Worm (Caenorhabditis elegans) whole organism, late embryonic: ENCODE data around the gene Y34B4A.7.

ENCODE experiments used
- C08G9.2 ChIP-seq: sonication (generic microtip); optimal IDR thresholded peaks from 2 replicates; lab custom pipeline; 2016; ENCODE audit warnings: mild to moderate bottlenecking, missing genetic modification characterization, moderate library complexity, missing compliant biosample characterization
- C38D4.7 ChIP-seq: fragments of 200-800 bp; sonication (Bioruptor generic); optimal IDR thresholded peaks from 2 replicates; lab custom pipeline; 2018; ENCODE audit warnings: mild to moderate bottlenecking, missing genetic modification characterization, moderate library complexity, missing compliant biosample characterization
- F13H6.1 ChIP-seq: sonication (generic microtip); optimal IDR thresholded peaks from 2 replicates; lab custom pipeline; 2016; ENCODE audit warnings: missing genetic modification characterization, missing compliant biosample characterization
- Y22D7AL.16 ChIP-seq: sonication (generic microtip); optimal IDR thresholded peaks from 2 replicates; lab custom pipeline; 2016; ENCODE audit warnings: missing genetic modification characterization, missing compliant biosample characterization
- ahr-1 ChIP-seq: sonication (generic microtip); optimal IDR thresholded peaks from 2 replicates; lab custom pipeline; 2016; ENCODE audit warnings: missing genetic modification characterization, missing compliant biosample characterization
- ama-1 ChIP-seq: fragments of 150-350 bp; optimal IDR thresholded peaks from 2 replicates; lab custom pipeline; 2014
- ceh-18 ChIP-seq: sonication (generic microtip); optimal IDR thresholded peaks from 2 replicates; lab custom pipeline; 2016; ENCODE audit warnings: missing genetic modification characterization, missing compliant biosample characterization
- ceh-19 ChIP-seq: fragments of 200-800 bp; sonication (Bioruptor generic); optimal IDR thresholded peaks from 2 replicates; lab custom pipeline; 2018; ENCODE audit warnings: mild to moderate bottlenecking, missing genetic modification characterization, missing compliant biosample characterization
- ceh-2 ChIP-seq: sonication (generic microtip); optimal IDR thresholded peaks from 2 replicates; lab custom pipeline; 2016; ENCODE audit warnings: missing genotype, missing genetic modification characterization, missing compliant biosample characterization
- ceh-22 ChIP-seq: sonication (generic microtip); optimal IDR thresholded peaks from 2 replicates; lab custom pipeline; 2017; ENCODE audit warnings: missing biosample characterization, missing genetic modification characterization
- ceh-30 ChIP-seq: fragments of 150-350 bp; optimal IDR thresholded peaks from 2 replicates; lab custom pipeline; 2014; ENCODE audit warnings: missing biosample characterization, missing genetic modification characterization
- ceh-45 ChIP-seq: fragments of 200-800 bp; sonication (Bioruptor generic); IDR thresholded peaks from 2 replicates; pipeline ENCODE4 v1.3.6; 2022; ENCODE audit warnings: missing genetic modification reagents, missing genetic modification characterization, missing compliant biosample characterization
- ceh-48 ChIP-seq: sonication (generic microtip); optimal IDR thresholded peaks from 2 replicates; lab custom pipeline; 2016; ENCODE audit warnings: missing genetic modification characterization, inconsistent platforms, missing compliant biosample characterization
- ceh-6 ChIP-seq: fragments of 200-800 bp; sonication (Bioruptor generic); optimal IDR thresholded peaks from 2 replicates; lab custom pipeline; 2018; ENCODE audit warnings: mild to moderate bottlenecking, missing genetic modification characterization, missing compliant biosample characterization
- ceh-9 ChIP-seq: sonication (generic microtip); optimal IDR thresholded peaks from 2 replicates; lab custom pipeline; 2016; ENCODE audit warnings: mild to moderate bottlenecking, missing genetic modification characterization, inconsistent platforms, missing compliant biosample characterization
- che-1 ChIP-seq: sonication (generic microtip); optimal IDR thresholded peaks from 2 replicates; lab custom pipeline; 2016; ENCODE audit warnings: mild to moderate bottlenecking, missing genetic modification characterization, missing compliant biosample characterization
- elt-2 ChIP-seq: sonication (generic microtip); optimal IDR thresholded peaks from 2 replicates; lab custom pipeline; 2016; ENCODE audit warnings: missing genetic modification reagents, missing genetic modification characterization, missing compliant biosample characterization
- elt-4 ChIP-seq: sonication (generic microtip); optimal IDR thresholded peaks from 2 replicates; lab custom pipeline; 2016; ENCODE audit warnings: missing genetic modification characterization, missing compliant biosample characterization
- fkh-6 ChIP-seq: sonication (generic microtip); optimal IDR thresholded peaks from 2 replicates; lab custom pipeline; 2016; ENCODE audit warnings: missing genetic modification characterization, missing compliant biosample characterization
- hlh-15 ChIP-seq: sonication (generic microtip); optimal IDR thresholded peaks from 2 replicates; lab custom pipeline; 2016; ENCODE audit warnings: missing genetic modification characterization, missing compliant biosample characterization
- hlh-8 ChIP-seq: sonication (generic microtip); optimal IDR thresholded peaks from 2 replicates; lab custom pipeline; 2016; ENCODE audit warnings: missing genotype, missing genetic modification characterization, missing compliant biosample characterization
- mec-3 ChIP-seq: sonication (generic microtip); optimal IDR thresholded peaks from 2 replicates; lab custom pipeline; 2016; ENCODE audit warnings: borderline replicate concordance, missing genetic modification characterization, missing compliant biosample characterization
- nfya-1 ChIP-seq: sonication (generic microtip); optimal IDR thresholded peaks from 2 replicates; lab custom pipeline; 2017; ENCODE audit warnings: missing genetic modification characterization, mild to moderate bottlenecking, missing compliant biosample characterization, antibody characterized with exemption, moderate library complexity
- nhr-11 ChIP-seq: fragments of 150-350 bp; optimal IDR thresholded peaks from 2 replicates; lab custom pipeline; 2014; ENCODE audit warnings: missing biosample characterization, missing genetic modification characterization
- nhr-232 ChIP-seq: sonication (generic microtip); optimal IDR thresholded peaks from 2 replicates; lab custom pipeline; 2016; ENCODE audit warnings: missing genetic modification characterization, missing compliant biosample characterization
- npax-4 ChIP-seq: sonication (generic microtip); optimal IDR thresholded peaks from 2 replicates; lab custom pipeline; 2016; ENCODE audit warnings: missing genetic modification characterization, missing compliant biosample characterization
- odd-2 ChIP-seq: sonication (generic microtip); optimal IDR thresholded peaks from 2 replicates; lab custom pipeline; 2017; ENCODE audit warnings: antibody characterized with exemption, mild to moderate bottlenecking, missing genetic modification characterization, missing compliant biosample characterization
- pag-3 ChIP-seq: sonication (generic microtip); optimal IDR thresholded peaks from 2 replicates; lab custom pipeline; 2016; ENCODE audit warnings: missing compliant biosample characterization, missing genetic modification characterization, borderline replicate concordance
- pat-9 ChIP-seq: fragments of 200-800 bp; sonication (Bioruptor generic); optimal IDR thresholded peaks from 2 replicates; lab custom pipeline; 2018; ENCODE audit warnings: mild to moderate bottlenecking, missing genetic modification characterization, moderate library complexity, missing compliant biosample characterization
- pax-1 ChIP-seq: fragments of 150-350 bp; optimal IDR thresholded peaks from 2 replicates; lab custom pipeline; 2014; ENCODE audit warnings: missing biosample characterization, missing genetic modification characterization
- pha-2 ChIP-seq: sonication (generic microtip); optimal IDR thresholded peaks from 2 replicates; lab custom pipeline; 2017; ENCODE audit warnings: mild to moderate bottlenecking, missing genetic modification characterization, missing compliant biosample characterization
- pros-1 ChIP-seq: fragments of 150-350 bp; optimal IDR thresholded peaks from 2 replicates; lab custom pipeline; 2014; ENCODE audit warnings: missing biosample characterization, missing genetic modification reagents, missing genetic modification characterization
- ref-2 ChIP-seq: sonication (generic microtip); optimal IDR thresholded peaks from 2 replicates; lab custom pipeline; 2016; ENCODE audit warnings: missing genetic modification characterization, missing compliant biosample characterization
- sdc-2 ChIP-seq: sonication (generic microtip); optimal IDR thresholded peaks from 2 replicates; lab custom pipeline; 2016; ENCODE audit warnings: missing genotype, missing genetic modification characterization, missing compliant biosample characterization
- sox-2 ChIP-seq: fragments of 200-800 bp; sonication (Bioruptor generic); IDR thresholded peaks from 2 replicates; pipeline ENCODE4 v1.3.6; 2022; ENCODE audit warnings: missing genetic modification reagents, missing genetic modification characterization, missing compliant biosample characterization
- sox-4 ChIP-seq: sonication (generic microtip); optimal IDR thresholded peaks from 2 replicates; lab custom pipeline; 2017; ENCODE audit warnings: mild to moderate bottlenecking, missing genetic modification characterization, inconsistent platforms, missing compliant biosample characterization
- syd-9 ChIP-seq: sonication (generic microtip); optimal IDR thresholded peaks from 2 replicates; lab custom pipeline; 2016; ENCODE audit warnings: mild to moderate bottlenecking, missing genetic modification characterization, moderate library complexity, missing compliant biosample characterization
- tbx-2 ChIP-seq: sonication (generic microtip); optimal IDR thresholded peaks from 2 replicates; lab custom pipeline; 2016; ENCODE audit warnings: missing genetic modification characterization, missing compliant biosample characterization
- tbx-7 ChIP-seq: sonication (generic microtip); optimal IDR thresholded peaks from 2 replicates; lab custom pipeline; 2016; ENCODE audit warnings: missing genotype, missing genetic modification characterization, missing compliant biosample characterization
- unc-3 ChIP-seq, 2 experiments: fragments of 200-800 bp in 1 of 2; sonication (Bioruptor generic) in 1 of 2; sonication (generic microtip) in 1 of 2; conservative IDR thresholded peaks in 1 of 2; optimal IDR thresholded peaks in 1 of 2; 2 replicates each; pipeline versions ENCODE4 v1.3.6 to Lab custom; 2016 to 2022; ENCODE audit warnings: missing compliant biosample characterization in 2 of 2, missing genetic modification characterization in 2 of 2, missing genetic modification reagents in 1 of 2
- unc-55 ChIP-seq: sonication (generic microtip); optimal IDR thresholded peaks from 2 replicates; lab custom pipeline; 2017; ENCODE audit warnings: missing biosample characterization, missing genetic modification reagents, missing genetic modification characterization
- unc-86 ChIP-seq: sonication (generic microtip); optimal IDR thresholded peaks from 2 replicates; lab custom pipeline; 2016; ENCODE audit warnings: missing genetic modification characterization, missing compliant biosample characterization
- zip-5 ChIP-seq: sonication (generic microtip); optimal IDR thresholded peaks from 2 replicates; lab custom pipeline; 2016; ENCODE audit warnings: missing genetic modification characterization, missing compliant biosample characterization

The Y34B4A.7 gene

DNA sequence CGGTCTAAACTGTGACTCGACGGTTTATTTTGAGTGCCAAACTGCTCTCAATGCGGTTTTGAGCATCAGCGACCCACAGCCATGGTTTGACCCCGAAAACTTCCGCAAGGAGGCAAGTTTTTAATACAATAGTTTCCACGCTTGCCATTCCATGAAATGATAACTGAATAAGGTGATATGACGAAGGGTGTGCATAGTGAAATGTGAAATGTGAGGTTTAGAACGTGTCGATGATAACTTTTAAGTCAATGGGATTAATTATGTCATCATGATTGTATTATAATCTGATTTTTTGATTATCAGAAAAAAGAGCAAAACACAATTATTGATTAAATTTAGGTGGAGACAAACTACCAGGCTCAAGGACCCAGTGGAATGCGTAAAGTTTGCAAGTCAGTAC is 11.2 kb downstream of the Y34B4A.7 start:
- TF ChIP-seq ref-2 (no peak), ceh-18 (tag; lab: Kevin White, UChicago) (no peak), pha-2 (tag; lab: Kevin White, UChicago) (no peak), C38D4.7 (GFP tag; lab: Kevin White, UChicago) (no peak), ceh-30 (no peak), ceh-9 (tag; lab: Kevin White, UChicago) (no peak), hlh-15 (tag; lab: Kevin White, UChicago) (no peak), nhr-11 (no peak), ceh-6 (GFP tag; lab: Kevin White, UChicago) (no peak), ceh-45 (GFP tag; lab: Robert Waterston, UW) (no peak), unc-3 (GFP tag; conservative IDR thresholded peaks at IDR 0.05; lab: Robert Waterston, UW) (no peak), unc-3 (tag; optimal IDR thresholded peaks at IDR 0.05; lab: Kevin White, UChicago) (no peak), ceh-2 (no peak), unc-55 (GFP tag; lab: Kevin White, UChicago) (no peak), F13H6.1 (tag; lab: Kevin White, UChicago) (no peak), ahr-1 (tag; lab: Kevin White, UChicago) (no peak), tbx-7 (no peak), odd-2 (tag; lab: Kevin White, UChicago) (no peak), ama-1 (no peak)

DNA sequence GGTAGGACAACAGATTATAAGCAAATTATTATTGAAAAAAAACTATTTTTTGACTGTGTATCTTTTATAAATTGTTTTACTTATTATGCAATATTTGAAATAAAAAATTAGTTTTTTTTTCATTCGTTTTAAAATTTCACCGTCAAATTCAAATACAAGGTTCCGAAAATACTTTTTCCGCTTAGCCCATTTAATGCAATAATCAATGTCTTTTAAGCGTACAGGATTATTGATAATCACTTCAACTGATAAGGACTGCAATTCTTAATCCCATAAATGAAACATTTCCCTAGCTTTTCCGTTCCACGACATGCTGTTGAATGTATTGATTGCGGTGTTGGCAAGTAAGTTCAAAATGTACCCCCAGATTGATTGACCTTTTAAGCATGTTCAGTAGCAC is 12.9 kb downstream of the Y34B4A.7 start, which contains the start of gene nspg-12:
Gene nspg-12 (plus strand): TSS at position 301 of the 400 bp plus-strand sequence.
- TF ChIP-seq zip-5 (tag; lab: Kevin White, UChicago), result no peak
- no peak for TF ChIP-seq che-1
- TF ChIP-seq F13H6.1 (tag; lab: Kevin White, UChicago), result no peak
- TF ChIP-seq unc-3 (GFP tag; conservative IDR thresholded peaks at IDR 0.05; lab: Robert Waterston, UW), result no peak
- no peak for TF ChIP-seq unc-3 (tag; optimal IDR thresholded peaks at IDR 0.05; lab: Kevin White, UChicago)
- no peak for TF ChIP-seq C08G9.2 (tag; lab: Kevin White, UChicago)
- TF ChIP-seq ref-2, result no peak
- no peak for TF ChIP-seq nfya-1 (tag; lab: Kevin White, UChicago)
- TF ChIP-seq hlh-8, result no peak
- TF ChIP-seq ceh-19, result no peak
- TF ChIP-seq pat-9 (tag; lab: Kevin White, UChicago), result no peak
- no peak for TF ChIP-seq C38D4.7 (GFP tag; lab: Kevin White, UChicago)
- no peak for TF ChIP-seq odd-2 (tag; lab: Kevin White, UChicago)
- no peak for TF ChIP-seq elt-4
- no peak for TF ChIP-seq nhr-232 (tag; lab: Kevin White, UChicago)
- TF ChIP-seq pag-3 (tag; lab: Kevin White, UChicago), result no peak
- no peak for TF ChIP-seq tbx-7
- TF ChIP-seq syd-9 (tag; lab: Kevin White, UChicago), result no peak
- no peak for TF ChIP-seq Y22D7AL.16
- no peak for TF ChIP-seq npax-4 (tag; lab: Kevin White, UChicago)
- TF ChIP-seq sox-2, result no peak
- TF ChIP-seq, all 69 proteins: peak for 0

ce11 chrX:5260389-5260788 is 16.3 kb downstream of the Y34B4A.7 start:
- TF ChIP-seq fkh-6 (tag; lab: Kevin White, UChicago) (no peak), tbx-2 (no peak), sox-4 (tag; lab: Kevin White, UChicago) (no peak), mec-3 (tag; lab: Kevin White, UChicago) (no peak), nhr-232 (tag; lab: Kevin White, UChicago) (no peak), pax-1 (tag; lab: Kevin White, UChicago) (no peak)

ce11 chrX:5262033-5262432 is 17.9 kb downstream of the Y34B4A.7 start:
- no peak for TF ChIP-seq ama-1
- no peak for TF ChIP-seq nfya-1 (tag; lab: Kevin White, UChicago)
- TF ChIP-seq sdc-2 (tag; lab: Kevin White, UChicago), result peak; percentile 20
- no peak for TF ChIP-seq ceh-22
- no peak for TF ChIP-seq zip-5 (tag; lab: Kevin White, UChicago)
- TF ChIP-seq F13H6.1 (tag; lab: Kevin White, UChicago), result no peak
- TF ChIP-seq unc-86 (tag; lab: Kevin White, UChicago), result no peak
- TF ChIP-seq ceh-48, result no peak
- TF ChIP-seq elt-2, result peak; percentile 22
- no peak for TF ChIP-seq mec-3 (tag; lab: Kevin White, UChicago)
- TF ChIP-seq pros-1 (tag; lab: Kevin White, UChicago), result no peak
